Worm (Caenorhabditis elegans) whole organism, L1 larva: ENCODE results near the gene C24H10.3.
A peak's percentile ranks its signal among the peaks of the same experiment; 100 is the strongest.

Experiments used
- C16A3.4 ChIP-seq: fragments of 150-350 bp; optimal IDR thresholded peaks from 2 replicates; lab custom pipeline; 2014; ENCODE audit warnings: missing biosample characterization, missing genetic modification characterization
- C34B4.2 ChIP-seq: sonication (generic microtip); optimal IDR thresholded peaks from 2 replicates; lab custom pipeline; 2017; ENCODE audit warnings: mild to moderate bottlenecking, missing genetic modification characterization, missing compliant biosample characterization
- F16B12.6 ChIP-seq: fragments of 150-350 bp; optimal IDR thresholded peaks from 2 replicates; lab custom pipeline; 2014; ENCODE audit warnings: missing biosample characterization, missing genetic modification characterization
- aha-1 ChIP-seq: fragments of 150-350 bp; optimal IDR thresholded peaks from 2 replicates; lab custom pipeline; 2014; ENCODE audit warnings: missing biosample characterization, missing genetic modification characterization
- ama-1 ChIP-seq: fragments of 150-350 bp; optimal IDR thresholded peaks from 2 replicates; lab custom pipeline; 2014
- blmp-1 ChIP-seq: fragments of 150-350 bp; optimal IDR thresholded peaks from 2 replicates; lab custom pipeline; 2014; ENCODE audit warnings: missing biosample characterization, missing genetic modification characterization
- ceh-63 ChIP-seq: fragments of 200-800 bp; sonication (Bioruptor generic); optimal IDR thresholded peaks from 2 replicates; lab custom pipeline; 2018; ENCODE audit warnings: mild to moderate bottlenecking, missing genetic modification characterization, missing compliant biosample characterization
- ceh-8 ChIP-seq: fragments of 200-800 bp; sonication (Bioruptor generic); optimal IDR thresholded peaks from 2 replicates; lab custom pipeline; 2018; ENCODE audit warnings: mild to moderate bottlenecking, missing genetic modification characterization, moderate library complexity, missing compliant biosample characterization
- ceh-82 ChIP-seq, 3 experiments: fragments of 150-350 bp in 1 of 3; sonication (generic microtip) in 2 of 3; optimal IDR thresholded peaks; 2 replicates each; lab custom pipeline; 2014 to 2017; ENCODE audit warnings: missing biosample characterization in 3 of 3, missing genetic modification characterization in 3 of 3
- ceh-88 ChIP-seq: fragments of 200-800 bp; sonication (Bioruptor generic); IDR thresholded peaks from 2 replicates; pipeline ENCODE4 v1.3.6; 2022; ENCODE audit warnings: missing genetic modification characterization, missing compliant biosample characterization
- ceh-90 ChIP-seq: sonication (generic microtip); optimal IDR thresholded peaks from 2 replicates; lab custom pipeline; 2016; ENCODE audit warnings: missing genetic modification characterization, missing compliant biosample characterization
- dpl-1 ChIP-seq, 3 experiments: fragments of 150-350 bp in 2 of 3; sonication (generic microtip) in 1 of 3; optimal IDR thresholded peaks; 2 replicates each; lab custom pipeline; 2014 to 2017; ENCODE audit warnings: missing biosample characterization in 3 of 3, missing genetic modification characterization in 3 of 3, missing genetic modification reagents in 3 of 3
- dsc-1 ChIP-seq: sonication (generic microtip); optimal IDR thresholded peaks from 2 replicates; lab custom pipeline; 2016; ENCODE audit warnings: mild to moderate bottlenecking, missing genetic modification characterization, missing compliant biosample characterization
- efl-1 ChIP-seq, 4 experiments: fragments of 150-350 bp; optimal IDR thresholded peaks in 3 of 4; peaks in 1 of 4; 1 replicate in 1 of 4; 2 replicates in 3 of 4; lab custom pipeline; 2014; ENCODE audit warnings: missing biosample characterization in 2 of 4, missing genetic modification characterization in 2 of 4, missing genetic modification reagents in 2 of 4
- egl-27 ChIP-seq, 2 experiments: fragments of 150-350 bp in 1 of 2; sonication (generic microtip); optimal IDR thresholded peaks; 3 replicates each; lab custom pipeline; 2017 to 2018; ENCODE audit warnings: missing biosample characterization in 2 of 2, missing genetic modification characterization in 2 of 2, missing genetic modification reagents in 2 of 2
- elt-2 ChIP-seq: sonication (generic microtip); optimal IDR thresholded peaks from 2 replicates; lab custom pipeline; 2016; ENCODE audit warnings: missing genetic modification characterization, mild to moderate bottlenecking, inconsistent platforms, missing compliant biosample characterization, missing genetic modification reagents
- elt-3 ChIP-seq, 6 experiments: fragments of 150-350 bp in 1 of 6; sonication (generic microtip); optimal IDR thresholded peaks; 2 replicates each; lab custom pipeline; 2017 to 2018; ENCODE audit warnings: missing biosample characterization in 6 of 6, missing genetic modification characterization in 6 of 6, inconsistent platforms in 1 of 6
- ets-5 ChIP-seq: fragments of 200-800 bp; sonication (Bioruptor generic); IDR thresholded peaks from 2 replicates; pipeline ENCODE4 v1.3.6; 2022; ENCODE audit warnings: missing genetic modification characterization, missing compliant biosample characterization
- hlh-17 ChIP-seq: fragments of 200-800 bp; sonication (Bioruptor generic); optimal IDR thresholded peaks from 2 replicates; lab custom pipeline; 2018; ENCODE audit warnings: missing genetic modification characterization, mild to moderate bottlenecking, missing compliant biosample characterization, moderate library complexity, borderline replicate concordance
- hpl-2 ChIP-seq: fragments of 150-350 bp; optimal IDR thresholded peaks from 2 replicates; lab custom pipeline; 2014; ENCODE audit warnings: missing biosample characterization, missing genetic modification reagents, missing genetic modification characterization
- irx-1 ChIP-seq: sonication (generic microtip); optimal IDR thresholded peaks from 2 replicates; lab custom pipeline; 2016; ENCODE audit warnings: missing genetic modification characterization, missing compliant biosample characterization
- jun-1 ChIP-seq: fragments of 150-350 bp; optimal IDR thresholded peaks from 2 replicates; lab custom pipeline; 2014; ENCODE audit warnings: missing biosample characterization, missing genetic modification reagents, missing genetic modification characterization
- lin-14 ChIP-seq: fragments of 200-800 bp; sonication (Bioruptor generic); optimal IDR thresholded peaks from 2 replicates; lab custom pipeline; 2018; ENCODE audit warnings: mild to moderate bottlenecking, missing genetic modification characterization, moderate library complexity, missing compliant biosample characterization
- lin-15B ChIP-seq: fragments of 150-350 bp; sonication (generic microtip); optimal IDR thresholded peaks from 3 replicates; lab custom pipeline; 2014; ENCODE audit warnings: missing biosample characterization, missing genetic modification characterization
- lin-35 ChIP-seq, 2 experiments: fragments of 150-350 bp; optimal IDR thresholded peaks; 2 replicates each; lab custom pipeline; 2014; ENCODE audit warnings: missing biosample characterization in 2 of 2, missing genetic modification characterization in 2 of 2, missing genetic modification reagents in 2 of 2
- lin-39 ChIP-seq: fragments of 150-350 bp; optimal IDR thresholded peaks from 2 replicates; lab custom pipeline; 2014; ENCODE audit warnings: missing biosample characterization, missing genetic modification reagents, missing genetic modification characterization
- lir-3 ChIP-seq: sonication (generic microtip); optimal IDR thresholded peaks from 2 replicates; lab custom pipeline; 2016; ENCODE audit warnings: mild to moderate bottlenecking, missing genetic modification characterization, moderate library complexity, missing compliant biosample characterization; ENCODE audit not compliant: poor library complexity
- mab-9 ChIP-seq: fragments of 200-800 bp; sonication (Bioruptor generic); IDR thresholded peaks from 2 replicates; pipeline ENCODE4 v1.3.6; 2022; ENCODE audit warnings: missing genetic modification reagents, missing genetic modification characterization, missing compliant biosample characterization
- mdl-1 ChIP-seq, 2 experiments: fragments of 150-350 bp; optimal IDR thresholded peaks; 2 replicates each; lab custom pipeline; 2014 to 2017; ENCODE audit warnings: missing biosample characterization in 2 of 2, missing genetic modification characterization in 2 of 2, inconsistent platforms in 1 of 2
- mep-1 ChIP-seq: fragments of 150-350 bp; optimal IDR thresholded peaks from 2 replicates; lab custom pipeline; 2014; ENCODE audit warnings: missing biosample characterization, missing genetic modification characterization
- nhr-20 ChIP-seq: sonication (generic microtip); optimal IDR thresholded peaks from 2 replicates; lab custom pipeline; 2016; ENCODE audit warnings: mild to moderate bottlenecking, missing genetic modification characterization, missing compliant biosample characterization
- nhr-47 ChIP-seq: sonication (generic microtip); optimal IDR thresholded peaks from 2 replicates; lab custom pipeline; 2016; ENCODE audit warnings: mild to moderate bottlenecking, missing genetic modification characterization, moderate library complexity, missing compliant biosample characterization
- nhr-77 ChIP-seq: fragments of 150-350 bp; optimal IDR thresholded peaks from 2 replicates; lab custom pipeline; 2014; ENCODE audit warnings: missing biosample characterization, missing genetic modification characterization
- nhr-85 ChIP-seq: sonication (generic microtip); peaks from one replicate; lab custom pipeline; 2016; ENCODE audit warnings: missing genetic modification characterization, inconsistent platforms, missing compliant biosample characterization
- nhr-90 ChIP-seq: sonication (generic microtip); optimal IDR thresholded peaks from 2 replicates; lab custom pipeline; 2016; ENCODE audit warnings: mild to moderate bottlenecking, missing genetic modification characterization, missing compliant biosample characterization; ENCODE audit not compliant: poor library complexity
- pag-3 ChIP-seq: sonication (generic microtip); optimal IDR thresholded peaks from 2 replicates; lab custom pipeline; 2017; ENCODE audit warnings: missing genetic modification characterization, mild to moderate bottlenecking, missing compliant biosample characterization, antibody characterized with exemption, borderline replicate concordance; ENCODE audit not compliant: insufficient read depth
- pqm-1 ChIP-seq: sonication (generic microtip); optimal IDR thresholded peaks from 3 replicates; lab custom pipeline; 2017; ENCODE audit warnings: missing biosample characterization, missing genetic modification characterization
- snu-23 ChIP-seq: sonication (generic microtip); optimal IDR thresholded peaks from 2 replicates; lab custom pipeline; 2016; ENCODE audit warnings: missing genetic modification characterization, missing compliant biosample characterization
- sox-4 ChIP-seq: sonication (generic microtip); optimal IDR thresholded peaks from 2 replicates; lab custom pipeline; 2016; ENCODE audit warnings: missing genetic modification characterization, missing compliant biosample characterization
- swsn-7 ChIP-seq: sonication (generic microtip); optimal IDR thresholded peaks from 2 replicates; lab custom pipeline; 2016; ENCODE audit warnings: missing genetic modification characterization, missing compliant biosample characterization
- tbx-2 ChIP-seq: sonication (generic microtip); optimal IDR thresholded peaks from 2 replicates; lab custom pipeline; 2016; ENCODE audit warnings: missing genetic modification characterization, missing compliant biosample characterization
- tlp-1 ChIP-seq: fragments of 150-350 bp; optimal IDR thresholded peaks from 2 replicates; lab custom pipeline; 2014; ENCODE audit warnings: missing biosample characterization, missing genetic modification characterization
- unc-62 ChIP-seq: fragments of 150-350 bp; optimal IDR thresholded peaks from 2 replicates; lab custom pipeline; 2014; ENCODE audit warnings: missing biosample characterization, missing genetic modification reagents, missing genetic modification characterization
- unc-86 ChIP-seq: sonication (generic microtip); optimal IDR thresholded peaks from 2 replicates; lab custom pipeline; 2016; ENCODE audit warnings: missing genetic modification characterization, missing compliant biosample characterization
- vab-15 ChIP-seq: sonication (generic microtip); optimal IDR thresholded peaks from 2 replicates; lab custom pipeline; 2017; ENCODE audit warnings: missing genotype, mild to moderate bottlenecking, missing genetic modification characterization, missing compliant biosample characterization
- xbp-1 ChIP-seq: sonication (generic microtip); optimal IDR thresholded peaks from 2 replicates; lab custom pipeline; 2016; ENCODE audit warnings: missing genetic modification characterization, missing compliant biosample characterization
- zip-4 ChIP-seq: fragments of 200-800 bp; sonication (Bioruptor generic); optimal IDR thresholded peaks from 2 replicates; lab custom pipeline; 2018; ENCODE audit warnings: mild to moderate bottlenecking, missing genetic modification characterization, moderate library complexity, missing compliant biosample characterization

The C24H10.3 gene

ce11 chrX:5085465-5085864 is 24.6 kb downstream of the C24H10.3 start (continued):
- TF ChIP-seq irx-1 (tag; lab: Kevin White, UChicago), result peak; percentile 70
- no peak for TF ChIP-seq ceh-63 (GFP tag; lab: Kevin White, UChicago)
- TF ChIP-seq tlp-1, result peak; percentile 80
- peak; percentile 65 for TF ChIP-seq vab-15 (tag; lab: Kevin White, UChicago)
- TF ChIP-seq ceh-8 (GFP tag; lab: Kevin White, UChicago), result peak; percentile 77
- TF ChIP-seq dpl-1 (GFP tag; optimal IDR thresholded peaks at IDR 0.05; lab: Kevin White, UChicago), result peak in 2 of 3 experiments; percentile 18 to 30
- TF ChIP-seq unc-62, result peak; percentile 13
- TF ChIP-seq efl-1 (optimal IDR thresholded peaks at IDR 0.05; lab: Kevin White, UChicago), result peak; percentile 25 to 42
- TF ChIP-seq efl-1 (GFP tag; optimal IDR thresholded peaks at IDR 0.05 in 1 of 2; lab: Kevin White, UChicago), result no peak
- peak; percentile 89 for TF ChIP-seq snu-23 (GFP tag; lab: Kevin White, UChicago)
- peak; percentile 49 to 83 (median 70) for TF ChIP-seq ceh-82 (tag; optimal IDR thresholded peaks at IDR 0.05; lab: Kevin White, UChicago)
- TF ChIP-seq mdl-1 (tag; optimal IDR thresholded peaks at IDR 0.05; lab: Kevin White, UChicago), result peak in 1 of 2 experiments; percentile 68
- TF ChIP-seq dsc-1 (tag; lab: Kevin White, UChicago), result peak; percentile 90
- no peak for TF ChIP-seq F16B12.6 (tag; lab: Kevin White, UChicago)
- TF ChIP-seq lin-15B (tag; lab: Kevin White, UChicago), result no peak
- no peak for TF ChIP-seq ceh-88 (GFP tag; lab: Robert Waterston, UW)
- TF ChIP-seq nhr-85 (tag; lab: Kevin White, UChicago), result peak; percentile 80
- TF ChIP-seq pqm-1 (tag; lab: Kevin White, UChicago), result no peak
- TF ChIP-seq egl-27 (tag; optimal IDR thresholded peaks at IDR 0.05; lab: Kevin White, UChicago), result peak in 1 of 2 experiments; percentile 49
- TF ChIP-seq ceh-90 (tag; lab: Kevin White, UChicago), result no peak
- peak; percentile 81 for TF ChIP-seq xbp-1
- TF ChIP-seq blmp-1 (tag; lab: Kevin White, UChicago), result peak; percentile 76
- peak; percentile 44 for TF ChIP-seq lir-3 (tag; lab: Kevin White, UChicago)
- no peak for TF ChIP-seq mab-9 (GFP tag; lab: Robert Waterston, UW)
- TF ChIP-seq jun-1, result peak; percentile 84
- TF ChIP-seq ets-5 (GFP tag; lab: Robert Waterston, UW), result peak; percentile 79; the same call in 1 of the 2 replicates
- no peak for TF ChIP-seq ama-1 (lab: Kevin White, UChicago)
- TF ChIP-seq elt-3 (tag; optimal IDR thresholded peaks at IDR 0.05; lab: Kevin White, UChicago), result peak in 2 of 6 experiments; percentile 40 to 85
- no peak for TF ChIP-seq zip-4
- TF ChIP-seq unc-86 (tag; lab: Kevin White, UChicago), result peak; percentile 57
- peak; percentile 78 for TF ChIP-seq tbx-2
- TF ChIP-seq elt-2 (tag; lab: Kevin White, UChicago), result peak; percentile 59
- TF ChIP-seq sox-4, result peak; percentile 32
- TF ChIP-seq nhr-47 (tag; lab: Kevin White, UChicago), result peak; percentile 89
- peak; percentile 87 for TF ChIP-seq lin-14 (GFP tag; lab: Kevin White, UChicago)
- TF ChIP-seq lin-35 (GFP tag; optimal IDR thresholded peaks at IDR 0.05; lab: Kevin White, UChicago), result peak; percentile 50 to 75
- no peak for TF ChIP-seq aha-1 (tag; lab: Kevin White, UChicago)
- TF ChIP-seq pag-3 (tag; lab: Kevin White, UChicago), result peak; percentile 56
- TF ChIP-seq hpl-2 (GFP tag; lab: Kevin White, UChicago), result no peak
- TF ChIP-seq mep-1 (tag; lab: Kevin White, UChicago), result peak; percentile 80
- peak; percentile 73 for TF ChIP-seq nhr-77
- no peak for TF ChIP-seq C34B4.2 (tag; lab: Kevin White, UChicago)
- TF ChIP-seq lin-39 (tag; lab: Kevin White, UChicago), result no peak
- TF ChIP-seq nhr-20, result peak; percentile 84
- TF ChIP-seq C16A3.4, result peak; percentile 85
- TF ChIP-seq swsn-7, result peak; percentile 82
- peak; percentile 70 for TF ChIP-seq nhr-90 (tag; lab: Kevin White, UChicago)
- no peak for TF ChIP-seq hlh-17 (GFP tag; lab: Kevin White, UChicago)
